Fruit fly (Drosophila melanogaster) whole organism, embryonic: Measurements from ENCODE around the gene CG42716.

Source experiments
- Bgb ChIP-seq: fragments of 200-800 bp; sonication (Bioruptor generic); IDR thresholded peaks from 2 replicates; pipeline ENCODE4 v1.3.6; 2022; ENCODE audit warnings: missing biosample characterization, missing genetic modification characterization; ENCODE audit not compliant: partially characterized antibody
- CG10431 ChIP-seq: fragments of 200-800 bp; sonication (Bioruptor generic); optimal IDR thresholded peaks from 3 replicates; lab custom pipeline; 2018; ENCODE audit warnings: missing biosample characterization, mild to moderate bottlenecking, missing genetic modification characterization
- CG10565 ChIP-seq: fragments of 200-800 bp; sonication (Bioruptor generic); optimal IDR thresholded peaks from 3 replicates; lab custom pipeline; 2016; ENCODE audit warnings: missing biosample characterization, mild to moderate bottlenecking, missing genetic modification characterization
- CG11085 ChIP-seq: fragments of 200-800 bp; sonication (Bioruptor generic); IDR thresholded peaks from 2 replicates; pipeline ENCODE4 v1.3.6; 2022; ENCODE audit warnings: missing biosample characterization, missing genetic modification characterization
- CG11504 ChIP-seq: fragments of 200-800 bp; sonication (Bioruptor generic); optimal IDR thresholded peaks from 3 replicates; lab custom pipeline; 2019; ENCODE audit warnings: missing biosample characterization, mild to moderate bottlenecking, missing genetic modification characterization, moderate library complexity
- CG1233 ChIP-seq: fragments of 200-800 bp; sonication (Bioruptor generic); optimal IDR thresholded peaks from 4 replicates; lab custom pipeline; 2018; ENCODE audit warnings: missing biosample characterization, mild to moderate bottlenecking, missing genetic modification characterization
- CG17385 ChIP-seq: fragments of 200-800 bp; sonication (Bioruptor generic); optimal IDR thresholded peaks from 3 replicates; lab custom pipeline; 2018; ENCODE audit warnings: missing biosample characterization, mild to moderate bottlenecking, missing genetic modification characterization
- CG2678 ChIP-seq: fragments of 200-800 bp; sonication (Bioruptor generic); optimal IDR thresholded peaks from 3 replicates; lab custom pipeline; 2019; ENCODE audit warnings: missing biosample characterization, mild to moderate bottlenecking, missing genetic modification characterization, moderate library complexity
- CG34422 ChIP-seq: fragments of 200-800 bp; sonication (Bioruptor generic); IDR thresholded peaks from 3 replicates; pipeline ENCODE4 v1.3.6; 2022; ENCODE audit warnings: missing biosample characterization, missing genetic modification characterization
- CG4707 ChIP-seq: fragments of 200-800 bp; sonication (Bioruptor generic); optimal IDR thresholded peaks from 2 replicates; lab custom pipeline; 2018; ENCODE audit warnings: missing biosample characterization, mild to moderate bottlenecking, missing genetic modification characterization, moderate library complexity
- CG6654 ChIP-seq: fragments of 200-800 bp; sonication (Bioruptor generic); optimal IDR thresholded peaks from 2 replicates; lab custom pipeline; 2017; ENCODE audit warnings: missing biosample characterization, mild to moderate bottlenecking, missing genetic modification characterization
- CG6689 ChIP-seq: fragments of 200-800 bp; sonication (Bioruptor generic); IDR thresholded peaks from 2 replicates; pipeline ENCODE4 v1.3.6; 2022; ENCODE audit warnings: missing biosample characterization, missing genetic modification characterization
- CG8765 ChIP-seq: fragments of 200-800 bp; sonication (Bioruptor generic); IDR thresholded peaks from 2 replicates; pipeline ENCODE4 v1.3.6; 2022; ENCODE audit warnings: missing biosample characterization, missing genetic modification characterization
- Camta ChIP-seq: fragments of 200-800 bp; sonication (Bioruptor generic); optimal IDR thresholded peaks from 2 replicates; lab custom pipeline; 2016; ENCODE audit warnings: missing biosample characterization, missing genetic modification characterization
- Oaz ChIP-seq: fragments of 200-800 bp; sonication (Bioruptor generic); IDR thresholded peaks from 2 replicates; pipeline ENCODE4 v1.3.6; 2022; ENCODE audit warnings: missing biosample characterization, missing genetic modification characterization
- Pdp1 ChIP-seq, 2 experiments: fragments of 200-800 bp; sonication (Bioruptor generic); optimal IDR thresholded peaks; 3 replicates each; lab custom pipeline; 2016; ENCODE audit warnings: missing biosample characterization in 2 of 2, missing genetic modification characterization in 2 of 2, mild to moderate bottlenecking in 1 of 2, moderate library complexity in 1 of 2
- Poxn ChIP-seq: fragments of 200-800 bp; sonication (Bioruptor generic); IDR thresholded peaks from 2 replicates; pipeline ENCODE4 v1.3.6; 2022; ENCODE audit warnings: missing biosample characterization, missing genetic modification characterization
- Sry-β ChIP-seq: fragments of 200-800 bp; sonication (Bioruptor generic); optimal IDR thresholded peaks from 2 replicates; lab custom pipeline; 2018; ENCODE audit warnings: missing biosample characterization, mild to moderate bottlenecking, missing genetic modification characterization, moderate library complexity
- Taf1 ChIP-seq: fragments of 200-800 bp; sonication (Bioruptor generic); IDR thresholded peaks from 2 replicates; pipeline ENCODE4 v1.3.6; 2022; ENCODE audit warnings: missing biosample characterization, missing genetic modification characterization
- Usf ChIP-seq: fragments of 200-800 bp; sonication (Bioruptor generic); optimal IDR thresholded peaks from 2 replicates; lab custom pipeline; 2017; ENCODE audit warnings: missing genotype, missing biosample characterization, missing genetic modification characterization
- ara ChIP-seq: fragments of 200-800 bp; sonication (Bioruptor generic); IDR thresholded peaks from 2 replicates; pipeline ENCODE4 v1.3.6; 2022; ENCODE audit warnings: missing biosample characterization, missing genetic modification characterization
- ase ChIP-seq: fragments of 200-800 bp; sonication (Bioruptor generic); IDR thresholded peaks from 3 replicates; pipeline ENCODE4 v1.3.6; 2022; ENCODE audit warnings: missing biosample characterization, missing genetic modification characterization
- ato ChIP-seq: fragments of 200-800 bp; sonication (Bioruptor generic); IDR thresholded peaks from 2 replicates; pipeline ENCODE4 v1.3.6; 2022; ENCODE audit warnings: missing biosample characterization, missing genetic modification characterization; ENCODE audit not compliant: partially characterized antibody
- cas ChIP-seq: fragments of 200-800 bp; sonication (Bioruptor generic); IDR thresholded peaks from 2 replicates; pipeline ENCODE4 v1.3.6; 2022; ENCODE audit warnings: missing biosample characterization, missing genetic modification characterization
- cato ChIP-seq: fragments of 200-800 bp; sonication (Bioruptor generic); optimal IDR thresholded peaks from 2 replicates; lab custom pipeline; 2016; ENCODE audit warnings: missing biosample characterization, missing genetic modification characterization, borderline replicate concordance
- croc ChIP-seq: fragments of 200-800 bp; sonication (Bioruptor generic); conservative IDR thresholded peaks from 3 replicates; pipeline ENCODE4 v1.3.6; 2022; ENCODE audit warnings: missing biosample characterization, missing genetic modification characterization
- crol ChIP-seq: fragments of 200-800 bp; sonication (Bioruptor generic); IDR thresholded peaks from 2 replicates; pipeline ENCODE4 v1.3.6; 2022; ENCODE audit warnings: missing biosample characterization, missing genetic modification characterization
- dati ChIP-seq: fragments of 200-800 bp; sonication (Bioruptor generic); IDR thresholded peaks from 2 replicates; pipeline ENCODE4 v1.3.6; 2022; ENCODE audit warnings: missing biosample characterization, missing genetic modification characterization
- en ChIP-seq: fragments of 200-800 bp; sonication (Bioruptor generic); optimal IDR thresholded peaks from 2 replicates; lab custom pipeline; 2016; ENCODE audit warnings: missing biosample characterization, missing genetic modification characterization
- fru ChIP-seq: fragments of >200 bp; optimal IDR thresholded peaks from 2 replicates; lab custom pipeline; 2017
- grn ChIP-seq: fragments of 200-800 bp; sonication (Bioruptor generic); optimal IDR thresholded peaks from 3 replicates; lab custom pipeline; 2017; ENCODE audit warnings: missing biosample characterization, missing genetic modification characterization
- insv ChIP-seq, 2 experiments: fragments of 200-800 bp; sonication (Bioruptor generic); optimal IDR thresholded peaks; 3 replicates each; lab custom pipeline; 2016 to 2018; ENCODE audit warnings: missing biosample characterization in 2 of 2, missing genetic modification characterization in 2 of 2
- jigr1 ChIP-seq: fragments of 200-800 bp; sonication (Bioruptor generic); IDR thresholded peaks from 3 replicates; pipeline ENCODE4 v1.3.6; 2022; ENCODE audit warnings: missing biosample characterization, missing genetic modification characterization
- knrl ChIP-seq: fragments of 200-800 bp; sonication (Bioruptor generic); IDR thresholded peaks from 3 replicates; pipeline ENCODE4 v1.3.6; 2022; ENCODE audit warnings: missing biosample characterization, missing genetic modification characterization; ENCODE audit not compliant: partially characterized antibody
- lab ChIP-seq: fragments of 200-800 bp; sonication (Bioruptor generic); optimal IDR thresholded peaks from 3 replicates; lab custom pipeline; 2017; ENCODE audit warnings: missing biosample characterization, missing genetic modification characterization, mild to moderate bottlenecking, moderate library complexity, missing genetic modification reagents
- lmd ChIP-seq: fragments of 200-800 bp; sonication (Bioruptor generic); IDR thresholded peaks from 2 replicates; pipeline ENCODE4 v1.3.6; 2022; ENCODE audit warnings: missing biosample characterization, missing genetic modification characterization
- pzg ChIP-seq: fragments of 200-800 bp; sonication (Bioruptor generic); optimal IDR thresholded peaks from 3 replicates; lab custom pipeline; 2018; ENCODE audit warnings: missing biosample characterization, mild to moderate bottlenecking, missing genetic modification characterization, moderate library complexity
- ranshi ChIP-seq: fragments of 200-800 bp; sonication (Bioruptor generic); IDR thresholded peaks from 2 replicates; pipeline ENCODE4 v1.3.6; 2022; ENCODE audit warnings: missing biosample characterization, missing genetic modification characterization
- salm ChIP-seq: fragments of 200-800 bp; sonication (Bioruptor generic); optimal IDR thresholded peaks from 2 replicates; lab custom pipeline; 2018; ENCODE audit warnings: missing biosample characterization, mild to moderate bottlenecking, missing genetic modification characterization
- sd ChIP-seq: fragments of 200-800 bp; sonication (Bioruptor generic); optimal IDR thresholded peaks from 3 replicates; lab custom pipeline; 2018; ENCODE audit warnings: missing biosample characterization, mild to moderate bottlenecking, missing genetic modification characterization, moderate library complexity
- seq ChIP-seq: fragments of 200-800 bp; sonication (Bioruptor generic); IDR thresholded peaks from 2 replicates; pipeline ENCODE4 v1.3.6; 2022; ENCODE audit warnings: missing biosample characterization, missing genetic modification characterization
- shn ChIP-seq: fragments of 200-800 bp; sonication (Bioruptor generic); optimal IDR thresholded peaks from 3 replicates; lab custom pipeline; 2016; ENCODE audit warnings: missing biosample characterization, missing genetic modification characterization
- sisA ChIP-seq: fragments of 200-800 bp; sonication (Bioruptor generic); IDR thresholded peaks from 2 replicates; pipeline ENCODE4 v1.3.6; 2022; ENCODE audit warnings: missing biosample characterization, missing genetic modification characterization
- sna ChIP-seq: fragments of 200-800 bp; sonication (Bioruptor generic); IDR thresholded peaks from 2 replicates; pipeline ENCODE4 v1.3.6; 2022; ENCODE audit warnings: missing biosample characterization, missing genetic modification characterization; ENCODE audit not compliant: partially characterized antibody
- sob ChIP-seq: fragments of 200-800 bp; sonication (Bioruptor generic); IDR thresholded peaks from 2 replicates; pipeline ENCODE4 v1.3.6; 2022; ENCODE audit warnings: missing biosample characterization, missing genetic modification characterization
- toy ChIP-seq: fragments of 200-800 bp; sonication (Bioruptor generic); IDR thresholded peaks from 2 replicates; pipeline ENCODE4 v1.3.6; 2022; ENCODE audit warnings: missing biosample characterization, missing genetic modification characterization
- trh ChIP-seq: fragments of 200-800 bp; sonication (Bioruptor generic); optimal IDR thresholded peaks from 2 replicates; lab custom pipeline; 2016; ENCODE audit warnings: missing biosample characterization, missing genetic modification characterization
- tup ChIP-seq: fragments of 200-800 bp; sonication (Bioruptor generic); optimal IDR thresholded peaks from 2 replicates; lab custom pipeline; 2016; ENCODE audit warnings: missing biosample characterization, mild to moderate bottlenecking, missing genetic modification characterization, moderate library complexity
- tx ChIP-seq: fragments of 200-800 bp; sonication (Bioruptor generic); optimal IDR thresholded peaks from 2 replicates; lab custom pipeline; 2016; ENCODE audit warnings: missing biosample characterization, missing genetic modification characterization
- vvl ChIP-seq: fragments of 200-800 bp; sonication (Bioruptor generic); IDR thresholded peaks from 2 replicates; pipeline ENCODE4 v1.3.6; 2022; ENCODE audit warnings: missing biosample characterization, missing genetic modification characterization
- wdn ChIP-seq: fragments of 200-800 bp; sonication (Bioruptor generic); IDR thresholded peaks from 2 replicates; pipeline ENCODE4 v1.3.6; 2022; ENCODE audit warnings: missing biosample characterization, missing genetic modification characterization

The CG42716 gene

DNA sequence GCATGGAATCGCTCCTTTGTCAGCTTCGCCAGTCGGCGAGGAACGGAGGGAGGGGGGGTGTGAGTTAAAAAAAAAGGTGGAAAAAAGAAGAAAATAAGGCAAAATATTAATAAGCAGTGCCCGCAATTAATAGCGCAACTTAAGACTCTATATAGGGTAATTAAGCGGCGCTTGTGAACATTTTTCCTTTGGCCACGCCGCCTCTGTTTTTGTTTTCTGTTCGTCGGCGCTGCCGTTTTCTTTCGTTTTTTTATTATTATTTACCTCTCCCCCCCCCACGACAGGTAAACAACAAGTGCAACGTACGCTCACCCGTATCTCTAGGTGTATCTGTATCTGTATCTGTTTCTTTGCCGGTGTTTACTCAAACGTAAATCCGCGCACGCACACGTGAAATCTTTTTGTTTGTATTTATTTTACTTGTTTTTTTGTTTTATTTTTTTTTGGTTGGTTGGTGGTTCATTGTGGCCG, 6.4 kb upstream of the CG42716 start (continued):
- no peak for TF ChIP-seq toy (GFP tag; lab: Robert Waterston, UW)
- peak; percentile 74 for TF ChIP-seq crol (GFP tag; lab: Robert Waterston, UW)
- TF ChIP-seq ranshi (GFP tag; lab: Robert Waterston, UW) = no peak
- no peak for TF ChIP-seq CG11085 (GFP tag; lab: Robert Waterston, UW)
- peak; percentile 33 for TF ChIP-seq CG1233
- no peak for TF ChIP-seq fru (lab: Kevin White, UChicago)
- TF ChIP-seq knrl (GFP tag; lab: Robert Waterston, UW) = no peak
- no peak for TF ChIP-seq CG34422 (GFP tag; lab: Robert Waterston, UW)
- TF ChIP-seq Bgb = no peak
- TF ChIP-seq ase (GFP tag; lab: Robert Waterston, UW) = no peak
- no peak for TF ChIP-seq jigr1
- no peak for TF ChIP-seq en
- TF ChIP-seq CG4707 (GFP tag; lab: Kevin White, UChicago) = peak; percentile 19
- TF ChIP-seq tx (GFP tag; lab: Kevin White, UChicago) = no peak
- no peak for TF ChIP-seq seq (GFP tag; lab: Robert Waterston, UW)
- TF ChIP-seq wdn = 0 out of 2 replicates have a peak, but pooled peaks have one; percentile 7
- 0 out of 2 replicates have a peak, but pooled peaks have one; percentile 34 for TF ChIP-seq CG6689
- peak; percentile 6; the same call in 1 of the 2 replicates for TF ChIP-seq Oaz (GFP tag; lab: Robert Waterston, UW)
- TF ChIP-seq Pdp1 (GFP tag; optimal IDR thresholded peaks at IDR 0.05; lab: Kevin White, UChicago) = peak; percentile 3 to 36
- peak; percentile 61 for TF ChIP-seq sob (GFP tag; lab: Robert Waterston, UW)
- peak; percentile 71 for TF ChIP-seq lab (GFP tag; lab: Kevin White, UChicago)
- TF ChIP-seq CG8765 = no peak; the same call in 1 of the 2 replicates
- TF ChIP-seq CG6654 = no peak
- TF ChIP-seq tup = no peak
- peak; percentile 16 for TF ChIP-seq CG17385 (GFP tag; lab: Kevin White, UChicago)
- TF ChIP-seq Poxn (GFP tag; lab: Robert Waterston, UW) = no peak
- no peak for TF ChIP-seq ato
- TF ChIP-seq CG10431 (GFP tag; lab: Kevin White, UChicago) = peak; percentile 50
- TF ChIP-seq shn (GFP tag; lab: Kevin White, UChicago) = no peak
- TF ChIP-seq cato (GFP tag; lab: Kevin White, UChicago) = no peak
- TF ChIP-seq vvl = no peak
- no peak for TF ChIP-seq pzg (GFP tag; lab: Kevin White, UChicago)
- peak; percentile 44; the same call in 1 of the 2 replicates for TF ChIP-seq ara
- TF ChIP-seq sd (tag; lab: Kevin White, UChicago) = peak; percentile 12
- no peak for TF ChIP-seq cas (GFP tag; lab: Robert Waterston, UW)
- TF ChIP-seq grn = peak; percentile 72
- peak; percentile 34 for TF ChIP-seq CG11504 (tag; lab: Kevin White, UChicago)
- 0 out of 2 replicates have a peak, but pooled peaks have one; percentile 17 for TF ChIP-seq sisA (GFP tag; lab: Robert Waterston, UW)
- no peak for TF ChIP-seq salm (tag; lab: Kevin White, UChicago)
- TF ChIP-seq trh (GFP tag; lab: Kevin White, UChicago) = no peak
- TF ChIP-seq Usf (GFP tag; lab: Kevin White, UChicago) = no peak
- TF ChIP-seq croc (GFP tag; lab: Robert Waterston, UW) = no peak
- no peak for TF ChIP-seq CG10565 (GFP tag; lab: Kevin White, UChicago)
- peak; percentile 41 for TF ChIP-seq Sry-β (GFP tag; lab: Kevin White, UChicago)
- peak; percentile 64 for TF ChIP-seq Camta
- TF ChIP-seq CG2678 = peak; percentile 53
- TF ChIP-seq lmd (GFP tag; lab: Robert Waterston, UW) = peak; percentile 35; the same call in 1 of the 2 replicates
- TF ChIP-seq dati (GFP tag; lab: Robert Waterston, UW) = no peak
- no peak for TF ChIP-seq insv (GFP tag; optimal IDR thresholded peaks at IDR 0.05; lab: Kevin White, UChicago)
- TF ChIP-seq sna = no peak
- TF ChIP-seq Taf1 (GFP tag; lab: Robert Waterston, UW) = no peak
